Worm (Caenorhabditis elegans) whole organism, young adult: ENCODE results near the gene C26G2.2.

Experiments used
- B0336.3 ChIP-seq: fragments of 200-800 bp; sonication (Bioruptor generic); IDR thresholded peaks from 2 replicates; pipeline ENCODE4 v1.3.6; 2022; ENCODE audit warnings: missing genetic modification characterization, missing compliant biosample characterization
- C06A6.2 ChIP-seq: fragments of 200-800 bp; sonication (Bioruptor generic); conservative IDR thresholded peaks from 2 replicates; pipeline ENCODE4 v1.3.6; 2022; ENCODE audit warnings: missing genetic modification characterization, missing compliant biosample characterization
- D2030.7 ChIP-seq: fragments of 200-800 bp; sonication (Bioruptor generic); IDR thresholded peaks from 2 replicates; pipeline ENCODE4 v1.3.6; 2022; ENCODE audit warnings: missing genetic modification reagents, missing genetic modification characterization, missing compliant biosample characterization
- F10E7.11 ChIP-seq: sonication (generic microtip); optimal IDR thresholded peaks from 2 replicates; lab custom pipeline; 2017; ENCODE audit warnings: mild to moderate bottlenecking, missing genetic modification characterization, moderate library complexity, missing compliant biosample characterization
- F39B2.1 ChIP-seq: fragments of 200-800 bp; sonication (Bioruptor generic); IDR thresholded peaks from 2 replicates; pipeline ENCODE4 v1.3.6; 2022; ENCODE audit warnings: missing genetic modification reagents, missing genetic modification characterization, missing compliant biosample characterization
- F52B5.7 ChIP-seq: sonication (generic microtip); optimal IDR thresholded peaks from 2 replicates; lab custom pipeline; 2016; ENCODE audit warnings: mild to moderate bottlenecking, missing genetic modification characterization, missing compliant biosample characterization
- F57A8.1 ChIP-seq: fragments of 200-800 bp; sonication (Bioruptor generic); optimal IDR thresholded peaks from 2 replicates; lab custom pipeline; 2018; ENCODE audit warnings: mild to moderate bottlenecking, missing genetic modification characterization, moderate library complexity, missing compliant biosample characterization
- F57C9.4 ChIP-seq: sonication (generic microtip); optimal IDR thresholded peaks from 2 replicates; lab custom pipeline; 2017; ENCODE audit warnings: mild to moderate bottlenecking, missing genetic modification characterization, missing compliant biosample characterization
- T26A5.8 ChIP-seq: sonication (generic microtip); optimal IDR thresholded peaks from 2 replicates; lab custom pipeline; 2016; ENCODE audit warnings: missing genetic modification characterization, missing compliant biosample characterization
- Y53G8AR.9 ChIP-seq: fragments of 200-800 bp; sonication (Bioruptor generic); conservative IDR thresholded peaks from 2 replicates; pipeline ENCODE4 v1.3.6; 2022; ENCODE audit warnings: missing genetic modification reagents, missing genetic modification characterization, missing compliant biosample characterization
- Y56A3A.18 ChIP-seq: fragments of 200-800 bp; sonication (Bioruptor generic); IDR thresholded peaks from 2 replicates; pipeline ENCODE4 v1.3.6; 2022; ENCODE audit warnings: missing genetic modification reagents, missing genetic modification characterization, missing compliant biosample characterization
- ama-1 ChIP-seq, 3 experiments: fragments of 150-350 bp in 1 of 3; sonication (generic microtip) in 2 of 3; optimal IDR thresholded peaks; 2 replicates each; lab custom pipeline; 2014 to 2018; ENCODE audit warnings: missing biosample characterization in 2 of 3, missing genetic modification characterization in 2 of 3, missing genetic modification reagents in 2 of 3
- aptf-2 ChIP-seq: fragments of 200-800 bp; sonication (Bioruptor generic); conservative IDR thresholded peaks from 2 replicates; pipeline ENCODE4 v1.3.6; 2022; ENCODE audit warnings: missing genetic modification reagents, missing genetic modification characterization, missing compliant biosample characterization
- athp-1 ChIP-seq: sonication (generic microtip); optimal IDR thresholded peaks from 2 replicates; lab custom pipeline; 2017; ENCODE audit warnings: mild to moderate bottlenecking, missing genetic modification characterization, missing compliant biosample characterization
- attf-3 ChIP-seq: fragments of 200-800 bp; sonication (Bioruptor generic); conservative IDR thresholded peaks from 2 replicates; pipeline ENCODE4 v1.3.6; 2022; ENCODE audit warnings: missing genetic modification reagents, missing genetic modification characterization, missing compliant biosample characterization
- bed-1 ChIP-seq: fragments of 200-800 bp; sonication (Bioruptor generic); IDR thresholded peaks from 2 replicates; pipeline ENCODE4 v1.3.6; 2022; ENCODE audit warnings: missing genetic modification reagents, missing genetic modification characterization, missing compliant biosample characterization
- ceh-27 ChIP-seq: fragments of 200-800 bp; sonication (Bioruptor generic); optimal IDR thresholded peaks from 2 replicates; lab custom pipeline; 2018; ENCODE audit warnings: mild to moderate bottlenecking, missing genetic modification characterization, moderate library complexity, missing compliant biosample characterization
- ceh-40 ChIP-seq: fragments of 200-800 bp; sonication (Bioruptor generic); IDR thresholded peaks from 2 replicates; pipeline ENCODE4 v1.3.6; 2022; ENCODE audit warnings: missing genetic modification characterization, missing compliant biosample characterization
- ceh-79 ChIP-seq: sonication (generic microtip); optimal IDR thresholded peaks from 2 replicates; lab custom pipeline; 2017; ENCODE audit warnings: mild to moderate bottlenecking, missing genetic modification characterization, missing compliant biosample characterization
- ceh-91 ChIP-seq: fragments of 200-800 bp; sonication (Bioruptor generic); IDR thresholded peaks from 2 replicates; pipeline ENCODE4 v1.3.6; 2022; ENCODE audit warnings: missing genetic modification reagents, missing genetic modification characterization, missing compliant biosample characterization
- ets-4 ChIP-seq: fragments of 200-800 bp; sonication (Bioruptor generic); optimal IDR thresholded peaks from 2 replicates; lab custom pipeline; 2018; ENCODE audit warnings: mild to moderate bottlenecking, missing genetic modification characterization, missing compliant biosample characterization
- hmg-20 ChIP-seq: fragments of 200-800 bp; sonication (Bioruptor generic); IDR thresholded peaks from 2 replicates; pipeline ENCODE4 v1.3.6; 2022; ENCODE audit warnings: missing genetic modification reagents, missing genetic modification characterization, missing compliant biosample characterization
- hrde-1 ChIP-seq: sonication (generic microtip); optimal IDR thresholded peaks from 2 replicates; lab custom pipeline; 2016; ENCODE audit warnings: missing genetic modification characterization, mild to moderate bottlenecking, missing compliant biosample characterization, moderate library complexity, missing genotype, missing genetic modification reagents, borderline replicate concordance
- hsf-1 ChIP-seq: fragments of 200-800 bp; sonication (Bioruptor generic); IDR thresholded peaks from 2 replicates; pipeline ENCODE4 v1.3.6; 2022; ENCODE audit warnings: missing genetic modification reagents, missing genetic modification characterization, missing compliant biosample characterization
- lir-1 ChIP-seq: fragments of 200-800 bp; sonication (Bioruptor generic); conservative IDR thresholded peaks from 2 replicates; pipeline ENCODE4 v1.3.6; 2022; ENCODE audit warnings: missing genetic modification reagents, missing genetic modification characterization, missing compliant biosample characterization
- madf-3 ChIP-seq: fragments of 200-800 bp; sonication (Bioruptor generic); IDR thresholded peaks from 2 replicates; pipeline ENCODE4 v1.3.6; 2022; ENCODE audit warnings: missing genetic modification reagents, missing genetic modification characterization, missing compliant biosample characterization
- nhr-179 ChIP-seq: sonication (generic microtip); optimal IDR thresholded peaks from 2 replicates; lab custom pipeline; 2016; ENCODE audit warnings: mild to moderate bottlenecking, missing genetic modification characterization, missing compliant biosample characterization
- nhr-90 ChIP-seq: sonication (generic microtip); optimal IDR thresholded peaks from 2 replicates; lab custom pipeline; 2016; ENCODE audit warnings: missing genotype, mild to moderate bottlenecking, missing genetic modification characterization, missing compliant biosample characterization
- repo-1 ChIP-seq: sonication (generic microtip); optimal IDR thresholded peaks from 2 replicates; lab custom pipeline; 2017; ENCODE audit warnings: mild to moderate bottlenecking, missing genetic modification characterization, missing compliant biosample characterization
- sea-2 ChIP-seq: fragments of 200-800 bp; sonication (Bioruptor generic); IDR thresholded peaks from 2 replicates; pipeline ENCODE4 v1.3.6; 2022; ENCODE audit warnings: missing genetic modification characterization, missing compliant biosample characterization
- somi-1 ChIP-seq: fragments of 200-800 bp; sonication (Bioruptor generic); optimal IDR thresholded peaks from 2 replicates; lab custom pipeline; 2018; ENCODE audit warnings: mild to moderate bottlenecking, missing genetic modification characterization, missing compliant biosample characterization
- tlf-1 ChIP-seq: fragments of 200-800 bp; sonication (Bioruptor generic); optimal IDR thresholded peaks from 2 replicates; lab custom pipeline; 2018; ENCODE audit warnings: mild to moderate bottlenecking, missing genetic modification characterization, missing compliant biosample characterization
- zfh-2 ChIP-seq: fragments of 200-800 bp; sonication (Bioruptor generic); conservative IDR thresholded peaks from 2 replicates; pipeline ENCODE4 v1.3.6; 2022; ENCODE audit warnings: missing genetic modification reagents, missing genetic modification characterization, missing compliant biosample characterization
- ztf-22 ChIP-seq: fragments of 200-800 bp; sonication (Bioruptor generic); optimal IDR thresholded peaks from 2 replicates; lab custom pipeline; 2018; ENCODE audit warnings: mild to moderate bottlenecking, missing genetic modification characterization, moderate library complexity, missing compliant biosample characterization
- ztf-28 ChIP-seq: fragments of 200-800 bp; sonication (Bioruptor generic); IDR thresholded peaks from 2 replicates; pipeline ENCODE4 v1.3.6; 2022; ENCODE audit warnings: missing genetic modification reagents, missing genetic modification characterization, missing compliant biosample characterization
- ztf-3 ChIP-seq: fragments of 200-800 bp; sonication (Bioruptor generic); optimal IDR thresholded peaks from 2 replicates; lab custom pipeline; 2018; ENCODE audit warnings: mild to moderate bottlenecking, missing genetic modification characterization, missing compliant biosample characterization

Gene C26G2.2

DNA sequence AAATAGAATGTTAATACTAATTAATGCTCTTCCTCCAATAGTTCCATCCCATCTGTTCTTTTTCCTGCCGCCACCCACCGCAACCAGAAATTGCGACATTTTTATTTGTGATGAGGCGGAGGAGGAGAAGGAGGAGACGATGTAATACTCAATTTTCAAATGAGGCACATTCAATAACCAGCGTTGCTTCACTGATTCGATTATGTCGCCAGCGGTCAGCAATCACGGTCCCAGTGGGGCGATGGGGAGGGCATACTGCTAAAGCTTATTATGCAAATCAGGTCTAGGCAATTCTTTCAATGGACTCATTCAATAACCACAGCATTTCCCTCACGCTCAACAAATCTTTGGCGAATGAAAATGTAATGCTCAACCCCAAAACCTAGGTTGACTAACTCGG is 14.9 kb upstream of the C26G2.2 start:
- no peak for TF ChIP-seq ceh-91 (GFP tag; lab: Robert Waterston, UW)
- TF ChIP-seq C06A6.2 (GFP tag; lab: Robert Waterston, UW): no peak
- no peak for TF ChIP-seq hmg-20 (GFP tag; lab: Robert Waterston, UW)
- no peak for TF ChIP-seq athp-1
- no peak for TF ChIP-seq F39B2.1 (GFP tag; lab: Robert Waterston, UW)
- no peak for TF ChIP-seq hsf-1 (GFP tag; lab: Robert Waterston, UW)
- TF ChIP-seq ceh-40 (GFP tag; lab: Robert Waterston, UW): no peak
- no peak for TF ChIP-seq D2030.7 (GFP tag; lab: Robert Waterston, UW)
- TF ChIP-seq ama-1 (optimal IDR thresholded peaks at IDR 0.05; lab: Kevin White, UChicago): no peak
- TF ChIP-seq ama-1 (GFP tag; optimal IDR thresholded peaks at IDR 0.05; lab: Kevin White, UChicago): no peak
- no peak for TF ChIP-seq lir-1 (GFP tag; lab: Robert Waterston, UW)

DNA sequence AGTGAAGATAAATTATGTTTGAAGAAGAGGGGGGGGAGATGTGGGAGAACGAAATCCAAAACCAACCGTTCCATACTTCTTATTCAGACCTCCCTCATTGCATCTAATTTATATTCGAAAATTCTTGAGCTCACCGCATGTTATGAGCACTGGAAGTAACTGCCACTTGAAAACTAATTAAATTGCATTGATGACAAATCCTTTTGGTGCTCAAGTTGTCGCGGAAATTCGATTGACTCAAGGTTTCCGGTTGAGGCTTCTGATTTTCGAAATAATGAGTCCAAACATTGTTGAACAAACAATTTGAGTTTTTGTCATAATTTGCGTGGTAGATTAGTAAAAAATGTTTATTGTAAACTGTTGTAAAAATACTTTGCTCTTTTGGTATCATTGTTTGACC is 12.1 kb upstream of the C26G2.2 start:
- TF ChIP-seq zfh-2 (GFP tag; lab: Robert Waterston, UW) (no peak), lir-1 (GFP tag; lab: Robert Waterston, UW) (no peak), ztf-22 (GFP tag; lab: Kevin White, UChicago) (no peak), tlf-1 (GFP tag; lab: Kevin White, UChicago) (no peak), madf-3 (GFP tag; lab: Robert Waterston, UW) (no peak), F57A8.1 (GFP tag; lab: Kevin White, UChicago) (no peak)
- TF ChIP-seq, all 124 proteins: peak for 0

- no peak for TF ChIP-seq ztf-3 (GFP tag; lab: Kevin White, UChicago)
- TF ChIP-seq somi-1 (GFP tag; lab: Kevin White, UChicago): no peak
- no peak for TF ChIP-seq repo-1 (tag; lab: Kevin White, UChicago)
- TF ChIP-seq sea-2 (GFP tag; lab: Robert Waterston, UW): no peak
- TF ChIP-seq ceh-27 (GFP tag; lab: Kevin White, UChicago): no peak
- no peak for TF ChIP-seq Y56A3A.18 (GFP tag; lab: Robert Waterston, UW)
- TF ChIP-seq hrde-1: no peak
- no peak for TF ChIP-seq B0336.3 (GFP tag; lab: Robert Waterston, UW)
- no peak for TF ChIP-seq bed-1 (GFP tag; lab: Robert Waterston, UW)
- no peak for TF ChIP-seq Y53G8AR.9 (GFP tag; lab: Robert Waterston, UW)
- TF ChIP-seq T26A5.8 (tag; lab: Kevin White, UChicago): no peak
- TF ChIP-seq F52B5.7 (tag; lab: Kevin White, UChicago): no peak
- no peak for TF ChIP-seq F10E7.11
- no peak for TF ChIP-seq ceh-79 (tag; lab: Kevin White, UChicago)
- no peak for TF ChIP-seq attf-3
- no peak for TF ChIP-seq aptf-2 (GFP tag; lab: Robert Waterston, UW)
These were observed 10.6 kb upstream of the C26G2.2 start for ce11 chrX:14653486-14653885.

DNA sequence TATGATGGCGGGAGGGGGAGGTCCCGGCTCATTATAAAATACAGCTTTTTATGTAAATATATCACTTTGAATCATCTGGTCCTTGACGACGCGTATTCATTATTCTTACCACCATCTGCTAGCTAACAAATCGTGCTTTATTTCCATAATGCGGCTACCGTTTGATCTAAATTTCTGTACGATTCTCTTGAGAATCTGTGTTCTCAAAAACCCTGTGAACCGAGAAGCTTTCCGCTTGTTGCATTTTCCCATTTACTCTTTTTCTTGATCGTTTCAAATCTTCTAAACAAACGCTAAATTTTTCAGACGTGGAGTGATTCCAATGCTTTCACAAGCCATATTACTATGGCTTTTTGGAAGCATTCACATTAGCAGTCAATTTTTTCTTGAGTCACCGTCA is 9.5 kb upstream of the C26G2.2 start, which contains the start of gene syg-2:
TSS of gene syg-2 (plus strand) at position 301 of the 400 bp plus-strand sequence.
- TF ChIP-seq ztf-28 (GFP tag; lab: Robert Waterston, UW) (no peak), nhr-179 (tag; lab: Kevin White, UChicago) (no peak), F57C9.4 (tag; lab: Kevin White, UChicago) (no peak), ets-4 (GFP tag; lab: Kevin White, UChicago) (no peak), nhr-90 (no peak)
- TF ChIP-seq, all 124 proteins: peak for 0
